Fruit fly (Drosophila melanogaster): ENCODE measurements around the gene CG5194.
A peak's percentile ranks its signal among the peaks of the same experiment; 100 is the strongest.

DNA sequence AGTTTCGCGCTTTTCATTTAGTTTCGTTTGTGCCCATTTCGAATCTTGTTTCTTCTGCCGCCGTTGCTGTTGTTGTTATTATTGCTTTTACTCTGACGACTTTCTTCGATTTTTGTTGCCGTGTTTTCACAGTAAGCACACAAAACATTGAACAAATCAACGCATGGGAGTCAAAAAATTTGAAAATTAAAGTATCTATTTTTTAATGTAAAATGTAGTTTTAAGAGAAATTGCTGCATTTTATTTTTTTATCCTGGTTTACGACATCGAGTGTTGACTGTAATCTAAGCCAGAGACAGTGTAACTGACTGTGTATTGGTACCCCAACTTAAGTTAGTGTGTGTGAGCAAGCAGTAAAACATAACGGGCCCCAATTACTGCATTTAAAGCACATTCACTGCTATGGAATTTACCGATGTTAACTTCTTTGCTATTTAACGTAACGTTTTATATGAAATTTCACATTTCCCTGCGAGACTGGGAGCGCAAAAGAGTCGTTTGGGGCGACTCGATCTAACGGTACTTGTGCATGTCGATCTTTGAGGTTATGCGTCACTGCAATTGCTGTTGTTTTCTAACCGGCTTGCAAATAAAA lies 13.4 kb downstream of the CG5194 start:
- peak; percentile 76 for TF ChIP-seq Sp1 (GFP tag; optimal IDR thresholded peaks at IDR 0.05)
- peak; percentile 88 for TF ChIP-seq fru (GFP tag; optimal IDR thresholded peaks at IDR 0.05)

All from whole organism, wandering third instar larva.